Worm (Caenorhabditis elegans): ENCODE results near the gene C02B8.6.

DNA sequence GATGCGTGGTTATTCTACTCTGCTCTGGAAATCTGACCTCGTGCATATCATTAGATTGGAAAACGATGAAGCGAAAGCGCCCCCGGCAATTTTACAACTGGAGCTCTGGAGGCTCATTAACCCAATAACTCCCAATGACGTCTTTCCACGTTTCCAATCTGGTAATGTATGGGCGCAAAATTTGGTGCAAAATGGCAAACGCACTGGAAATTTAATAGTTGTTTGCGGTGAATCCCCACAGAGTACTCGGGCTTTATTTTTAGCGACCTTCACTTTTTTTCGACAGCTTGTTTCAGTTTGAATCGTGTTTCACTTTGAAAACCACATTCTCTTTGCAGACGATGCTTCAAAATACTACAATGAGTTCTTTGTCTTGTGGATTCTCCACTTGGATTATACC lies 37.5 kb upstream of the C02B8.6 start, which contains the start of gene C17H11.1:
- TF ChIP-seq ama-1 (optimal IDR thresholded peaks at IDR 0.05): no peak
- TF ChIP-seq tbx-37 (GFP tag; conservative IDR thresholded peaks at IDR 0.05): no peak
- no peak for TF ChIP-seq B0310.2 (tag; optimal IDR thresholded peaks at IDR 0.05)
- TF ChIP-seq sea-1 (GFP tag; conservative IDR thresholded peaks at IDR 0.05): no peak
- TF ChIP-seq tbx-11 (GFP tag; IDR thresholded peaks at IDR 0.05): no peak
- TF ChIP-seq scrt-1 (GFP tag; IDR thresholded peaks at IDR 0.05): no peak
- no peak for TF ChIP-seq ets-7 (tag; optimal IDR thresholded peaks at IDR 0.05)

All from whole organism, early embryonic.